Worm (Caenorhabditis elegans): ENCODE results near the gene phy-3.

DNA sequence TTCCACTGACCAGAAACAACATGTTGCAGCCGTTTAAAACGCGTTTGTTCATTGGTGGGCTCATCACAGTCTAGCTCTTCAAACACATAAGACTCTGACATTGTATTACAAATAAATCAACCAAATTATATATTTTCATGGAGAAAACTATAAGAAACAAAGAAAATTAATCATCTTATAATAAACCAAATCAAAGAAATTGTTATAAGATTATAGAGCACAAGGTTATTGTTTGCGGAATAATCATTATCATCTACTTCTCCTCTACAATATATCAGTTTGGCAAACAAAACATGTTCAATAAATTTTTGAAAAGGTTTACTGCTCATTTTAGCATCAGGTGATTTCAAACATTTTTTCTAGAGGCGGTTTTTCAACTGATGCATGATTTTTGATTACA, 28.8 kb downstream of the phy-3 start, which contains the start of the genes clec-32 and clec-24:
- TF ChIP-seq W03F9.2 (tag; optimal IDR thresholded peaks at IDR 0.05): no peak
- TF ChIP-seq him-1 (tag; optimal IDR thresholded peaks at IDR 0.05): no peak

All from whole organism, L4/young adult.